Worm (Caenorhabditis elegans): Measurements from ENCODE around the gene str-190.

Gene str-190

DNA sequence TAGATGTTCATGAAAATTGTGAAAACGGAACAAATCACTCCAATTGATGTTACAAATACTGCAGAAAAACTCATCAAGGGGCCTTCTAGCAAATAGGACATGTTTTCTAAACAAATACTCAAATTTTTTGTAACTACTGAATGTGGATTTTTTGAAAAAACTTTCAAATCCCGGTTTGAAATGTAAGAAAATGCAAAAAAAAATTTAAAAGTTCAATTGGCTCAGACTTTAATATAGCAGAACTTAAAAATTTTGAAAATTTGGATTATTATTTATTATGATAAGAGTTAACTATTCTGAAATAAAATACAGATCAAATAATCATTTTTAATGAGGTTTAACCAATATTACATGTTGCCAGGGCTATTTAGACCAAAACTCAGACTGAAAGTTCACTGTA, 12.0 kb upstream of the str-190 start, which contains the start of gene srbc-9:
Gene srbc-9 (minus strand): TSS at position 101 of the 400 bp plus-strand sequence.
- TF ChIP-seq nhr-25 (tag; optimal IDR thresholded peaks at IDR 0.05): no peak
- no peak for TF ChIP-seq unc-39 (tag; optimal IDR thresholded peaks at IDR 0.05)
- TF ChIP-seq nhr-12 (tag; optimal IDR thresholded peaks at IDR 0.05): no peak
- TF ChIP-seq sea-2 (GFP tag; optimal IDR thresholded peaks at IDR 0.05): no peak
- no peak for TF ChIP-seq ztf-4 (tag; optimal IDR thresholded peaks at IDR 0.05)
- no peak for TF ChIP-seq nhr-237 (tag; optimal IDR thresholded peaks at IDR 0.05)
- no peak for TF ChIP-seq zag-1 (tag; optimal IDR thresholded peaks at IDR 0.05)
- no peak for TF ChIP-seq egl-5 (tag; optimal IDR thresholded peaks at IDR 0.05)
- no peak for TF ChIP-seq skn-1 (tag; optimal IDR thresholded peaks at IDR 0.05)
- TF ChIP-seq fkh-2 (tag; optimal IDR thresholded peaks at IDR 0.05): no peak
- no peak for TF ChIP-seq nhr-23 (tag; optimal IDR thresholded peaks at IDR 0.05)
- no peak for TF ChIP-seq pha-4 (tag; optimal IDR thresholded peaks at IDR 0.05)
- no peak for TF ChIP-seq tbx-2 (tag; optimal IDR thresholded peaks at IDR 0.05)
- no peak for TF ChIP-seq mdl-1 (tag; optimal IDR thresholded peaks at IDR 0.05)
- no peak for TF ChIP-seq ceh-28 (tag; optimal IDR thresholded peaks at IDR 0.05)
- TF ChIP-seq nhr-11 (tag; optimal IDR thresholded peaks at IDR 0.05): no peak
- no peak for TF ChIP-seq eor-1 (tag; optimal IDR thresholded peaks at IDR 0.05)
- no peak for TF ChIP-seq ceh-9 (tag; optimal IDR thresholded peaks at IDR 0.05)
- TF ChIP-seq daf-12 (tag; optimal IDR thresholded peaks at IDR 0.05): no peak

- TF ChIP-seq unc-62 (GFP tag; optimal IDR thresholded peaks at IDR 0.05) (no peak), daf-12 (tag; optimal IDR thresholded peaks at IDR 0.05) (no peak), jun-1 (tag; optimal IDR thresholded peaks at IDR 0.05) (no peak), nhr-28 (tag; optimal IDR thresholded peaks at IDR 0.05) (no peak), eor-1 (tag; optimal IDR thresholded peaks at IDR 0.05) (no peak), lin-39 (tag; optimal IDR thresholded peaks at IDR 0.05) (no peak), sea-2 (GFP tag; optimal IDR thresholded peaks at IDR 0.05) (no peak)
Measured at ce11 chrV:7487518-7487917, 9.2 kb upstream of the str-190 start, which contains the start of gene srbc-7. Gene srbc-7 (minus strand): TSS chrV:7487618.

ce11 chrV:7485000-7485399, 6.7 kb upstream of the str-190 start, which contains the start of gene srbc-8:
Gene srbc-8 (minus strand): TSS chrV:7485100.
- no peak for TF ChIP-seq sea-2 (GFP tag; optimal IDR thresholded peaks at IDR 0.05)
- TF ChIP-seq nhr-23 (tag; optimal IDR thresholded peaks at IDR 0.05): no peak
- TF ChIP-seq pha-4 (tag; optimal IDR thresholded peaks at IDR 0.05): no peak

- TF ChIP-seq lin-15B (tag; optimal IDR thresholded peaks at IDR 0.05) (no peak), aly-2 (tag; optimal IDR thresholded peaks at IDR 0.05) (no peak), mdl-1 (tag; optimal IDR thresholded peaks at IDR 0.05) (no peak), lin-39 (tag; optimal IDR thresholded peaks at IDR 0.05) (no peak), ZK546.5 (tag; optimal IDR thresholded peaks at IDR 0.05) (no peak), ceh-9 (tag; optimal IDR thresholded peaks at IDR 0.05) (no peak)
Measured at ce11 chrV:7480949-7481348, 2.6 kb upstream of the str-190 start, which contains the start of gene C18B10.6. Gene C18B10.6 (minus strand): TSS chrV:7481049.

- TF ChIP-seq ceh-28 (tag; optimal IDR thresholded peaks at IDR 0.05): no peak
- no peak for TF ChIP-seq nhr-25 (tag; optimal IDR thresholded peaks at IDR 0.05)
- no peak for TF ChIP-seq fos-1 (tag; optimal IDR thresholded peaks at IDR 0.05)
- no peak for TF ChIP-seq elt-1 (tag; optimal IDR thresholded peaks at IDR 0.05)
- TF ChIP-seq mdl-1 (tag; optimal IDR thresholded peaks at IDR 0.05): no peak
- no peak for TF ChIP-seq nhr-11 (tag; optimal IDR thresholded peaks at IDR 0.05)
- no peak for TF ChIP-seq unc-62 (GFP tag; optimal IDR thresholded peaks at IDR 0.05)
- no peak for TF ChIP-seq eor-1 (tag; optimal IDR thresholded peaks at IDR 0.05)
- TF ChIP-seq unc-39 (tag; optimal IDR thresholded peaks at IDR 0.05): no peak
- TF ChIP-seq R02D3.7 (tag; optimal IDR thresholded peaks at IDR 0.05): no peak
- no peak for TF ChIP-seq hmg-11 (tag; optimal IDR thresholded peaks at IDR 0.05)
- TF ChIP-seq nhr-28 (tag; optimal IDR thresholded peaks at IDR 0.05): no peak
- TF ChIP-seq pha-4 (tag; optimal IDR thresholded peaks at IDR 0.05): no peak
- no peak for TF ChIP-seq lsy-12 (tag; optimal IDR thresholded peaks at IDR 0.05)
- no peak for TF ChIP-seq daf-12 (tag; optimal IDR thresholded peaks at IDR 0.05)
- TF ChIP-seq elt-3 (tag; optimal IDR thresholded peaks at IDR 0.05): no peak
- no peak for TF ChIP-seq nhr-77 (tag; optimal IDR thresholded peaks at IDR 0.05)
Measured at ce11 chrV:7476766-7477165, 1.5 kb downstream of the str-190 start, which contains the start of gene srh-125. Gene srh-125 (minus strand): TSS chrV:7476866.

ce11 chrV:7472815-7473214, 5.5 kb downstream of the str-190 start, which contains the start of gene str-28:
Gene str-28 (minus strand): TSS chrV:7472915.
- TF ChIP-seq nhr-28 (tag; optimal IDR thresholded peaks at IDR 0.05) (no peak), R02D3.7 (tag; optimal IDR thresholded peaks at IDR 0.05) (no peak), ceh-9 (tag; optimal IDR thresholded peaks at IDR 0.05) (no peak), nhr-77 (tag; optimal IDR thresholded peaks at IDR 0.05) (no peak), nhr-76 (tag; optimal IDR thresholded peaks at IDR 0.05) (no peak), daf-12 (tag; optimal IDR thresholded peaks at IDR 0.05) (no peak), ceh-28 (tag; optimal IDR thresholded peaks at IDR 0.05) (no peak), elt-1 (tag; optimal IDR thresholded peaks at IDR 0.05) (no peak), hmg-11 (tag; optimal IDR thresholded peaks at IDR 0.05) (no peak), fos-1 (tag; optimal IDR thresholded peaks at IDR 0.05) (no peak), ztf-4 (tag; optimal IDR thresholded peaks at IDR 0.05) (no peak), nfya-1 (tag; optimal IDR thresholded peaks at IDR 0.05; ENCODE audit: insufficient read depth) (no peak), tbx-2 (tag; optimal IDR thresholded peaks at IDR 0.05) (no peak), ceh-82 (tag; optimal IDR thresholded peaks at IDR 0.05) (no peak)

All from whole organism, L3 larva.